Fruit fly (Drosophila melanogaster): ENCODE results near the gene CG13813.

Gene CG13813

dm6 chr3L:20247513-20248173 is 16.2 kb downstream of the CG13813 start, which contains the start of gene rdgC:
TSS of gene rdgC (plus strand) at chr3L:20248080.
- TF ChIP-seq Pif1B (GFP tag; optimal IDR thresholded peaks at IDR 0.05) (peak; percentile 79), rn (GFP tag; IDR thresholded peaks at IDR 0.05) (peak; percentile 86), CG12605 (GFP tag; IDR thresholded peaks at IDR 0.05) (peak; percentile 94), CG32121 (GFP tag; IDR thresholded peaks at IDR 0.05) (peak; percentile 96), CG8301 (tag; optimal IDR thresholded peaks at IDR 0.05) (peak; percentile 92), D1 (tag; optimal IDR thresholded peaks at IDR 0.05) (peak; percentile 64), CG10348 (GFP tag; IDR thresholded peaks at IDR 0.05) (peak; percentile 69), fd96Ca (GFP tag; IDR thresholded peaks at IDR 0.05) (peak; percentile 93), CG9948 (tag; optimal IDR thresholded peaks at IDR 0.05) (peak; percentile 87), CG4496 (GFP tag; IDR thresholded peaks at IDR 0.05) (peak; percentile 98), Ets98B (GFP tag; IDR thresholded peaks at IDR 0.05) (peak; percentile 97), CG34367 (tag; optimal IDR thresholded peaks at IDR 0.05) (peak; percentile 89), CG13204 (GFP tag; optimal IDR thresholded peaks at IDR 0.05) (peak; percentile 12), EcR (GFP tag; optimal IDR thresholded peaks at IDR 0.05) (no peak), CG15710 (tag; optimal IDR thresholded peaks at IDR 0.05) (peak; percentile 89), gl (tag; optimal IDR thresholded peaks at IDR 0.05) (peak; percentile 78), CG17806 (tag; optimal IDR thresholded peaks at IDR 0.05) (peak; percentile 91), CG8159 (tag; optimal IDR thresholded peaks at IDR 0.05) (peak; percentile 93), Pif1A (GFP tag; optimal IDR thresholded peaks at IDR 0.05) (peak; percentile 92), CG14655 (GFP tag; optimal IDR thresholded peaks at IDR 0.05) (peak; percentile 89), Snoo (tag; optimal IDR thresholded peaks at IDR 0.05) (peak; percentile 83)

- TF ChIP-seq CG34367 (tag; optimal IDR thresholded peaks at IDR 0.05): no peak
- TF ChIP-seq CG10348 (GFP tag; IDR thresholded peaks at IDR 0.05): no peak
- TF ChIP-seq EcR (GFP tag; optimal IDR thresholded peaks at IDR 0.05): no peak
- no peak for TF ChIP-seq CG32121 (GFP tag; IDR thresholded peaks at IDR 0.05)
- TF ChIP-seq CG9948 (tag; optimal IDR thresholded peaks at IDR 0.05): no peak
- no peak for TF ChIP-seq Snoo (tag; optimal IDR thresholded peaks at IDR 0.05)
- TF ChIP-seq CG17806 (tag; optimal IDR thresholded peaks at IDR 0.05): no peak
- TF ChIP-seq CG15710 (tag; optimal IDR thresholded peaks at IDR 0.05): no peak
- no peak for TF ChIP-seq fd96Ca (GFP tag; IDR thresholded peaks at IDR 0.05)
- TF ChIP-seq Pif1A (GFP tag; optimal IDR thresholded peaks at IDR 0.05): no peak
- no peak for TF ChIP-seq CG12605 (GFP tag; IDR thresholded peaks at IDR 0.05)
- TF ChIP-seq rn (GFP tag; IDR thresholded peaks at IDR 0.05): no peak
- no peak for TF ChIP-seq CG14655 (GFP tag; optimal IDR thresholded peaks at IDR 0.05)
- no peak for TF ChIP-seq gl (tag; optimal IDR thresholded peaks at IDR 0.05)
- TF ChIP-seq Pif1B (GFP tag; optimal IDR thresholded peaks at IDR 0.05): no peak
- TF ChIP-seq CG4496 (GFP tag; IDR thresholded peaks at IDR 0.05): no peak
- TF ChIP-seq CG13204 (GFP tag; optimal IDR thresholded peaks at IDR 0.05): no peak
- TF ChIP-seq CG8301 (tag; optimal IDR thresholded peaks at IDR 0.05): no peak
- TF ChIP-seq D1 (tag; optimal IDR thresholded peaks at IDR 0.05): no peak
- no peak for TF ChIP-seq CG8159 (tag; optimal IDR thresholded peaks at IDR 0.05)
These were observed 34.0 kb downstream of the CG13813 start, which contains the start of gene CG32228 for dm6 chr3L:20265514-20265913. TSS of gene CG32228 (plus strand) at chr3L:20265814.

- TF ChIP-seq CG9948 (tag; optimal IDR thresholded peaks at IDR 0.05) (no peak), rn (GFP tag; IDR thresholded peaks at IDR 0.05) (no peak), CG4496 (GFP tag; IDR thresholded peaks at IDR 0.05) (no peak), Pif1B (GFP tag; optimal IDR thresholded peaks at IDR 0.05) (no peak), fd96Ca (GFP tag; IDR thresholded peaks at IDR 0.05) (no peak), CG17806 (tag; optimal IDR thresholded peaks at IDR 0.05) (no peak), CG32121 (GFP tag; IDR thresholded peaks at IDR 0.05) (no peak), D1 (tag; optimal IDR thresholded peaks at IDR 0.05) (no peak), Pif1A (GFP tag; optimal IDR thresholded peaks at IDR 0.05) (no peak), Ets98B (GFP tag; IDR thresholded peaks at IDR 0.05) (no peak)
These were observed 43.8 kb downstream of the CG13813 start, which contains the start of gene CG17122 for dm6 chr3L:20275235-20275634. TSS of gene CG17122 (minus strand) at chr3L:20275335.

dm6 chr3L:20275886-20276285 is 44.4 kb downstream of the CG13813 start:
- no peak for TF ChIP-seq CG17806 (tag; optimal IDR thresholded peaks at IDR 0.05)
- no peak for TF ChIP-seq CG8159 (tag; optimal IDR thresholded peaks at IDR 0.05)

dm6 chr3L:20276615-20277014 is 45.1 kb downstream of the CG13813 start:
- 0 out of 3 replicates have a peak, but pooled peaks have one; percentile 35 for TF ChIP-seq fd96Ca (GFP tag; IDR thresholded peaks at IDR 0.05)
- peak; percentile 39 for TF ChIP-seq CG8159 (tag; optimal IDR thresholded peaks at IDR 0.05)
- peak; percentile 7 for TF ChIP-seq Pif1B (GFP tag; optimal IDR thresholded peaks at IDR 0.05)
- peak; percentile 47 for TF ChIP-seq CG14655 (GFP tag; optimal IDR thresholded peaks at IDR 0.05)
- no peak for TF ChIP-seq CG17806 (tag; optimal IDR thresholded peaks at IDR 0.05)
- TF ChIP-seq Ets98B (GFP tag; IDR thresholded peaks at IDR 0.05): 0 out of 2 replicates have a peak, but pooled peaks have one; percentile 48
- TF ChIP-seq D1 (tag; optimal IDR thresholded peaks at IDR 0.05): no peak
- TF ChIP-seq CG32121 (GFP tag; IDR thresholded peaks at IDR 0.05): 0 out of 2 replicates have a peak, but pooled peaks have one; percentile 37
- TF ChIP-seq gl (tag; optimal IDR thresholded peaks at IDR 0.05): no peak
- peak; percentile 43 for TF ChIP-seq Pif1A (GFP tag; optimal IDR thresholded peaks at IDR 0.05)
- no peak for TF ChIP-seq CG15710 (tag; optimal IDR thresholded peaks at IDR 0.05)

- TF ChIP-seq CG32121 (GFP tag; IDR thresholded peaks at IDR 0.05) (no peak), D1 (tag; optimal IDR thresholded peaks at IDR 0.05) (no peak), CG34367 (tag; optimal IDR thresholded peaks at IDR 0.05) (no peak), CG4496 (GFP tag; IDR thresholded peaks at IDR 0.05) (no peak), CG9948 (tag; optimal IDR thresholded peaks at IDR 0.05) (no peak), CG14655 (GFP tag; optimal IDR thresholded peaks at IDR 0.05) (no peak), CG8301 (tag; optimal IDR thresholded peaks at IDR 0.05) (no peak), Snoo (tag; optimal IDR thresholded peaks at IDR 0.05) (no peak), EcR (GFP tag; optimal IDR thresholded peaks at IDR 0.05) (no peak), Pif1A (GFP tag; optimal IDR thresholded peaks at IDR 0.05) (no peak), rn (GFP tag; IDR thresholded peaks at IDR 0.05) (no peak)
These were observed 49.8 kb downstream of the CG13813 start for dm6 chr3L:20281254-20281653.

Measured in whole organism, pupa.